Fruit fly (Drosophila melanogaster): ENCODE measurements around the gene CG14106.
A peak's percentile ranks its signal among the peaks of the same experiment; 100 is the strongest.

Gene CG14106

DNA sequence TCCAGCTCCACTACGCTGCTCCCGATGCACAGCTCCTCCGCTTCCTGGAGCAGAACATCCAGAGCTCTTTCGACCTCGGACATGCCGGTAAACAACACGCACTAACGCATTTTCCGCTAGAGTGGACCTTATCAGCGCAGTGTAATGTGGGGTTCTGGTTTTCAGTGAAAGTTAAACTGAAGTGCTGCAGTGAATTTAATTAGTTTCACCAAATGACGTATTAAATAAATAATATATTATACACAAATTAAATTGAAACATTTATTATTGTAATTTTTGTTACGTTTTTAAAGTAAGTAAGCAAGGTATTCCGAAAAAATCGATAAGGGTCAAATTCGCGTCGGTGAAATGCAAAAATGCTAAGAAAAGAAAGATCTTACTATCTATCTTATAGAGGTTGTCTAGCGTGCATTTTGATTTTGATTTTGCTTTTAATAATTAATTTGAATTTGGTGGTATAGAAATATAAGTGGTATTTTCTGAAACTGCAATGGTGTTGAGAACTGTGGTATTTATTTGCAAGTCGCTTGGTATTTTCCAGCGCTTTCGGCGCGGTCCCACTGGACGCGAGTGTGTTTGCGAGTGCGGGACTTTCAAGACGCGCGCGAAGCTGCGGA, 24.8 kb upstream of the CG14106 start, which contains the start of the genes JMJD7 and CG10738 (continued):
- TF ChIP-seq CG15269 (tag; optimal IDR thresholded peaks at IDR 0.05), result no peak
- no peak for TF ChIP-seq Lpt (GFP tag; optimal IDR thresholded peaks at IDR 0.05)
- TF ChIP-seq CG1832 (GFP tag; optimal IDR thresholded peaks at IDR 0.05), result no peak
- no peak for TF ChIP-seq fu2 (GFP tag; optimal IDR thresholded peaks at IDR 0.05)
- TF ChIP-seq pb (GFP tag; optimal IDR thresholded peaks at IDR 0.05), result peak; percentile 39
- TF ChIP-seq CG17912 (GFP tag; optimal IDR thresholded peaks at IDR 0.05), result no peak
- peak; percentile 33; the same call in 1 of the 2 replicates for TF ChIP-seq CG8765 (GFP tag; IDR thresholded peaks at IDR 0.05)
- TF ChIP-seq salm (tag; optimal IDR thresholded peaks at IDR 0.05), result no peak
- no peak for TF ChIP-seq Usf (GFP tag; optimal IDR thresholded peaks at IDR 0.05)
- TF ChIP-seq ems (GFP tag; optimal IDR thresholded peaks at IDR 0.05), result peak; percentile 7
- no peak for TF ChIP-seq crc (GFP tag; optimal IDR thresholded peaks at IDR 0.05)
- TF ChIP-seq ssp (GFP tag; IDR thresholded peaks at IDR 0.05), result peak; percentile 37
- TF ChIP-seq CG2199 (GFP tag; IDR thresholded peaks at IDR 0.05), result 0 out of 3 replicates have a peak, but pooled peaks have one; percentile 59
- TF ChIP-seq CG3407 (GFP tag; optimal IDR thresholded peaks at IDR 0.05), result no peak
- TF ChIP-seq Bteb2 (GFP tag; optimal IDR thresholded peaks at IDR 0.05), result no peak
- TF ChIP-seq ase (GFP tag; IDR thresholded peaks at IDR 0.05), result peak; percentile 69; the same call in 2 of the 3 replicates
- TF ChIP-seq ro (GFP tag; IDR thresholded peaks at IDR 0.05), result 0 out of 2 replicates have a peak, but pooled peaks have one; percentile 16
- TF ChIP-seq CG7556 (GFP tag; optimal IDR thresholded peaks at IDR 0.05), result no peak
- peak; percentile 76; the same call in 2 of the 3 replicates for TF ChIP-seq Dbx (GFP tag; IDR thresholded peaks at IDR 0.05)
- TF ChIP-seq knrl (GFP tag; IDR thresholded peaks at IDR 0.05; ENCODE audit: partially characterized antibody), result no peak
- no peak for TF ChIP-seq Stat92E (GFP tag; optimal IDR thresholded peaks at IDR 0.05)
- no peak for TF ChIP-seq Hey (tag; optimal IDR thresholded peaks at IDR 0.05)
- no peak for TF ChIP-seq CHES-1-like (GFP tag; optimal IDR thresholded peaks at IDR 0.05)
- TF ChIP-seq row (GFP tag; IDR thresholded peaks at IDR 0.05), result peak; percentile 64
- peak; percentile 20 for TF ChIP-seq CoRest (tag; optimal IDR thresholded peaks at IDR 0.05)
- TF ChIP-seq Sox102F (GFP tag; optimal IDR thresholded peaks at IDR 0.05), result peak; percentile 8
- TF ChIP-seq B-H1 (GFP tag; IDR thresholded peaks at IDR 0.05), result peak; percentile 56; the same call in 2 of the 3 replicates
- TF ChIP-seq fd64A (GFP tag; optimal IDR thresholded peaks at IDR 0.05), result no peak
- peak; percentile 32 for TF ChIP-seq Sry-β (GFP tag; optimal IDR thresholded peaks at IDR 0.05)
- TF ChIP-seq CG14965 (GFP tag; optimal IDR thresholded peaks at IDR 0.05; ENCODE audit: borderline replicate concordance), result no peak
- TF ChIP-seq CG12219 (GFP tag; optimal IDR thresholded peaks at IDR 0.05), result no peak
- no peak for TF ChIP-seq CG8359 (GFP tag; optimal IDR thresholded peaks at IDR 0.05; ENCODE audit: borderline replicate concordance)
- TF ChIP-seq gsb (GFP tag; IDR thresholded peaks at IDR 0.05), result peak; percentile 23; the same call in 1 of the 2 replicates
- TF ChIP-seq sug (tag; optimal IDR thresholded peaks at IDR 0.05), result peak; percentile 80
- TF ChIP-seq CG18619 (GFP tag; optimal IDR thresholded peaks at IDR 0.05), result peak; percentile 24
- no peak for TF ChIP-seq Bdp1 (GFP tag; optimal IDR thresholded peaks at IDR 0.05)
- TF ChIP-seq vfl (GFP tag; optimal IDR thresholded peaks at IDR 0.05), result no peak
- TF ChIP-seq fd96Cb (tag; optimal IDR thresholded peaks at IDR 0.05), result peak; percentile 70
- no peak for TF ChIP-seq CG10321 (GFP tag; IDR thresholded peaks at IDR 0.05)
- no peak for TF ChIP-seq ERR (GFP tag; optimal IDR thresholded peaks at IDR 0.05)
- TF ChIP-seq ab (GFP tag; optimal IDR thresholded peaks at IDR 0.05), result no peak
- no peak for TF ChIP-seq dm (GFP tag; optimal IDR thresholded peaks at IDR 0.05)
- TF ChIP-seq CG12769 (tag; optimal IDR thresholded peaks at IDR 0.05), result no peak
- peak; percentile 85 for TF ChIP-seq CG32532 (GFP tag; IDR thresholded peaks at IDR 0.05)
- TF ChIP-seq gcm2 (GFP tag; optimal IDR thresholded peaks at IDR 0.05), result no peak
- TF ChIP-seq CG13894 (tag; optimal IDR thresholded peaks at IDR 0.05), result no peak
- no peak for TF ChIP-seq crol (GFP tag; IDR thresholded peaks at IDR 0.05)
- no peak for TF ChIP-seq fru (optimal IDR thresholded peaks at IDR 0.05)
- peak; percentile 61 for TF ChIP-seq E2f1 (GFP tag; IDR thresholded peaks at IDR 0.05)
- TF ChIP-seq pho (GFP tag; optimal IDR thresholded peaks at IDR 0.05), result no peak
- no peak for TF ChIP-seq Ssrp (tag; optimal IDR thresholded peaks at IDR 0.05)
